Worm (Caenorhabditis elegans) whole organism, late embryonic: Measurements from ENCODE around the gene Y43F8B.2.
A peak's percentile ranks its signal among the peaks of the same experiment; 100 is the strongest.

Experiments
- C38D4.7 ChIP-seq: fragments of 200-800 bp; sonication (Bioruptor generic); optimal IDR thresholded peaks from 2 replicates; lab custom pipeline; 2018; ENCODE audit warnings: mild to moderate bottlenecking, missing genetic modification characterization, moderate library complexity, missing compliant biosample characterization
- F13H6.1 ChIP-seq: sonication (generic microtip); optimal IDR thresholded peaks from 2 replicates; lab custom pipeline; 2016; ENCODE audit warnings: missing genetic modification characterization, missing compliant biosample characterization
- Y22D7AL.16 ChIP-seq: sonication (generic microtip); optimal IDR thresholded peaks from 2 replicates; lab custom pipeline; 2016; ENCODE audit warnings: missing genetic modification characterization, missing compliant biosample characterization
- ahr-1 ChIP-seq: sonication (generic microtip); optimal IDR thresholded peaks from 2 replicates; lab custom pipeline; 2016; ENCODE audit warnings: missing genetic modification characterization, missing compliant biosample characterization
- ama-1 ChIP-seq: fragments of 150-350 bp; optimal IDR thresholded peaks from 2 replicates; lab custom pipeline; 2014
- ceh-24 ChIP-seq: sonication (generic microtip); optimal IDR thresholded peaks from 2 replicates; lab custom pipeline; 2016; ENCODE audit warnings: mild to moderate bottlenecking, missing genetic modification characterization, missing compliant biosample characterization
- ceh-34 ChIP-seq: sonication (generic microtip); optimal IDR thresholded peaks from 2 replicates; lab custom pipeline; 2016; ENCODE audit warnings: mild to moderate bottlenecking, missing genetic modification characterization, missing compliant biosample characterization
- ceh-45 ChIP-seq: fragments of 200-800 bp; sonication (Bioruptor generic); IDR thresholded peaks from 2 replicates; pipeline ENCODE4 v1.3.6; 2022; ENCODE audit warnings: missing genetic modification reagents, missing genetic modification characterization, missing compliant biosample characterization
- ceh-48 ChIP-seq: sonication (generic microtip); optimal IDR thresholded peaks from 2 replicates; lab custom pipeline; 2016; ENCODE audit warnings: missing genetic modification characterization, inconsistent platforms, missing compliant biosample characterization
- ceh-6 ChIP-seq: fragments of 200-800 bp; sonication (Bioruptor generic); optimal IDR thresholded peaks from 2 replicates; lab custom pipeline; 2018; ENCODE audit warnings: mild to moderate bottlenecking, missing genetic modification characterization, missing compliant biosample characterization
- elt-2 ChIP-seq: sonication (generic microtip); optimal IDR thresholded peaks from 2 replicates; lab custom pipeline; 2016; ENCODE audit warnings: missing genetic modification reagents, missing genetic modification characterization, missing compliant biosample characterization
- ets-4 ChIP-seq: sonication (generic microtip); optimal IDR thresholded peaks from 2 replicates; lab custom pipeline; 2016; ENCODE audit warnings: missing genetic modification characterization, missing compliant biosample characterization
- hlh-13 ChIP-seq: fragments of 200-800 bp; sonication (Bioruptor generic); optimal IDR thresholded peaks from 2 replicates; lab custom pipeline; 2018; ENCODE audit warnings: mild to moderate bottlenecking, missing genetic modification characterization, missing compliant biosample characterization
- hlh-15 ChIP-seq: sonication (generic microtip); optimal IDR thresholded peaks from 2 replicates; lab custom pipeline; 2016; ENCODE audit warnings: missing genetic modification characterization, missing compliant biosample characterization
- hlh-30 ChIP-seq: sonication (generic microtip); optimal IDR thresholded peaks from 2 replicates; lab custom pipeline; 2017; ENCODE audit warnings: antibody characterized with exemption, missing genetic modification characterization, missing compliant biosample characterization; ENCODE audit not compliant: insufficient read depth
- hlh-6 ChIP-seq: sonication (generic microtip); optimal IDR thresholded peaks from 2 replicates; lab custom pipeline; 2016; ENCODE audit warnings: missing genotype, missing genetic modification characterization, missing compliant biosample characterization
- hlh-8 ChIP-seq: sonication (generic microtip); optimal IDR thresholded peaks from 2 replicates; lab custom pipeline; 2016; ENCODE audit warnings: missing genotype, missing genetic modification characterization, missing compliant biosample characterization
- lin-11 ChIP-seq: fragments of 200-800 bp; sonication (Bioruptor generic); optimal IDR thresholded peaks from 2 replicates; lab custom pipeline; 2018; ENCODE audit warnings: mild to moderate bottlenecking, missing genetic modification characterization, missing compliant biosample characterization
- mec-3 ChIP-seq: sonication (generic microtip); optimal IDR thresholded peaks from 2 replicates; lab custom pipeline; 2016; ENCODE audit warnings: borderline replicate concordance, missing genetic modification characterization, missing compliant biosample characterization
- nfya-1 ChIP-seq: sonication (generic microtip); optimal IDR thresholded peaks from 2 replicates; lab custom pipeline; 2017; ENCODE audit warnings: missing genetic modification characterization, mild to moderate bottlenecking, missing compliant biosample characterization, antibody characterized with exemption, moderate library complexity
- nhr-232 ChIP-seq: sonication (generic microtip); optimal IDR thresholded peaks from 2 replicates; lab custom pipeline; 2016; ENCODE audit warnings: missing genetic modification characterization, missing compliant biosample characterization
- pax-1 ChIP-seq: fragments of 150-350 bp; optimal IDR thresholded peaks from 2 replicates; lab custom pipeline; 2014; ENCODE audit warnings: missing biosample characterization, missing genetic modification characterization
- pha-4 ChIP-seq: fragments of 150-350 bp; optimal IDR thresholded peaks from 2 replicates; lab custom pipeline; 2018; ENCODE audit warnings: missing biosample characterization, missing genetic modification reagents, missing genetic modification characterization
- pqm-1 ChIP-seq: sonication (generic microtip); optimal IDR thresholded peaks from 2 replicates; lab custom pipeline; 2016; ENCODE audit warnings: missing genetic modification characterization, missing compliant biosample characterization
- ref-2 ChIP-seq: sonication (generic microtip); optimal IDR thresholded peaks from 2 replicates; lab custom pipeline; 2016; ENCODE audit warnings: missing genetic modification characterization, missing compliant biosample characterization
- rnt-1 ChIP-seq: sonication (generic microtip); optimal IDR thresholded peaks from 2 replicates; lab custom pipeline; 2016; ENCODE audit warnings: missing genetic modification characterization, missing compliant biosample characterization
- sdc-2 ChIP-seq: sonication (generic microtip); optimal IDR thresholded peaks from 2 replicates; lab custom pipeline; 2016; ENCODE audit warnings: missing genotype, missing genetic modification characterization, missing compliant biosample characterization
- sox-2 ChIP-seq: fragments of 200-800 bp; sonication (Bioruptor generic); IDR thresholded peaks from 2 replicates; pipeline ENCODE4 v1.3.6; 2022; ENCODE audit warnings: missing genetic modification reagents, missing genetic modification characterization, missing compliant biosample characterization
- tbx-7 ChIP-seq: sonication (generic microtip); optimal IDR thresholded peaks from 2 replicates; lab custom pipeline; 2016; ENCODE audit warnings: missing genotype, missing genetic modification characterization, missing compliant biosample characterization
- ttx-3 ChIP-seq: sonication (generic microtip); optimal IDR thresholded peaks from 2 replicates; lab custom pipeline; 2016; ENCODE audit warnings: missing genetic modification reagents, missing genetic modification characterization, missing compliant biosample characterization
- unc-42 ChIP-seq: sonication (generic microtip); optimal IDR thresholded peaks from 2 replicates; lab custom pipeline; 2016; ENCODE audit warnings: missing genotype, missing genetic modification characterization, missing compliant biosample characterization
- zip-5 ChIP-seq: sonication (generic microtip); optimal IDR thresholded peaks from 2 replicates; lab custom pipeline; 2016; ENCODE audit warnings: missing genetic modification characterization, missing compliant biosample characterization
- ztf-16 ChIP-seq: sonication (generic microtip); optimal IDR thresholded peaks from 2 replicates; lab custom pipeline; 2017; ENCODE audit warnings: missing genetic modification characterization, missing compliant biosample characterization

The Y43F8B.2 gene

ce11 chrV:19521351-19522278 is 11.3 kb downstream of the Y43F8B.2 start:
- no peak for TF ChIP-seq hlh-15 (tag; lab: Kevin White, UChicago)
- TF ChIP-seq ceh-24 (tag; lab: Kevin White, UChicago) = no peak
- no peak for TF ChIP-seq ttx-3 (tag; lab: Kevin White, UChicago)
- no peak for TF ChIP-seq hlh-6
- TF ChIP-seq sdc-2 (tag; lab: Kevin White, UChicago) = no peak
- no peak for TF ChIP-seq ztf-16 (tag; lab: Kevin White, UChicago)
- peak; percentile 11 for TF ChIP-seq ceh-6 (GFP tag; lab: Kevin White, UChicago)
- TF ChIP-seq elt-2 (tag; lab: Kevin White, UChicago) = peak; percentile 22

- TF ChIP-seq tbx-7 (tag; lab: Kevin White, UChicago) = no peak
- TF ChIP-seq nhr-232 (tag; lab: Kevin White, UChicago) = no peak
- TF ChIP-seq hlh-13 (GFP tag; lab: Kevin White, UChicago) = no peak
- peak; percentile 39 for TF ChIP-seq ama-1 (lab: Kevin White, UChicago)
- TF ChIP-seq ceh-34 (tag; lab: Kevin White, UChicago) = no peak
- TF ChIP-seq F13H6.1 (tag; lab: Kevin White, UChicago) = no peak
- TF ChIP-seq hlh-6 = no peak
Observed at ce11 chrV:19520597-19521322, 12.2 kb downstream of the Y43F8B.2 start.

ce11 chrV:19520130-19520529 is 12.8 kb downstream of the Y43F8B.2 start:
- no peak for TF ChIP-seq ceh-48
- no peak for TF ChIP-seq pqm-1 (tag; lab: Kevin White, UChicago)
- TF ChIP-seq hlh-8 (tag; lab: Kevin White, UChicago) = no peak
- TF ChIP-seq mec-3 (tag; lab: Kevin White, UChicago) = no peak
- TF ChIP-seq nfya-1 = no peak

ce11 chrV:19519511-19519934 is 13.4 kb downstream of the Y43F8B.2 start:
- no peak for TF ChIP-seq lin-11 (tag; lab: Kevin White, UChicago)
- TF ChIP-seq pha-4 (tag; lab: Kevin White, UChicago) = no peak
- no peak for TF ChIP-seq Y22D7AL.16 (tag; lab: Kevin White, UChicago)
- no peak for TF ChIP-seq rnt-1 (tag; lab: Kevin White, UChicago)
- no peak for TF ChIP-seq pax-1
- no peak for TF ChIP-seq ets-4 (tag; lab: Kevin White, UChicago)
- TF ChIP-seq zip-5 (tag; lab: Kevin White, UChicago) = no peak
- no peak for TF ChIP-seq ceh-48
- TF ChIP-seq hlh-13 (GFP tag; lab: Kevin White, UChicago) = no peak
- no peak for TF ChIP-seq C38D4.7 (GFP tag; lab: Kevin White, UChicago)
- TF ChIP-seq sox-2 (GFP tag; lab: Robert Waterston, UW) = no peak
- TF ChIP-seq pqm-1 (tag; lab: Kevin White, UChicago) = no peak
- TF ChIP-seq ahr-1 = no peak

- no peak for TF ChIP-seq ref-2
- TF ChIP-seq unc-42 = no peak
- TF ChIP-seq nfya-1 = no peak
- no peak for TF ChIP-seq ceh-48
- no peak for TF ChIP-seq hlh-30
- no peak for TF ChIP-seq elt-2 (tag; lab: Kevin White, UChicago)
- TF ChIP-seq ceh-45 (GFP tag; lab: Robert Waterston, UW) = no peak
- no peak for TF ChIP-seq sox-2 (GFP tag; lab: Robert Waterston, UW)
- TF ChIP-seq, all 69 proteins: peak for 0
Observed at ce11 chrV:19518468-19519168, 14.3 kb downstream of the Y43F8B.2 start.
